Worm (Caenorhabditis elegans) whole organism, L4 larva: Measurements from ENCODE around the gene prmt-6.

Source experiments
- ZK546.5 ChIP-seq, 2 experiments: sonication (generic microtip); optimal IDR thresholded peaks; 2 replicates each; lab custom pipeline; 2017; ENCODE audit warnings: missing biosample characterization in 2 of 2, missing genetic modification characterization in 2 of 2
- egl-27 ChIP-seq: sonication (generic microtip); optimal IDR thresholded peaks from 3 replicates; lab custom pipeline; 2017; ENCODE audit warnings: missing biosample characterization, missing genetic modification reagents, missing genetic modification characterization
- nhr-11 ChIP-seq: fragments of 150-350 bp; optimal IDR thresholded peaks from 2 replicates; lab custom pipeline; 2014; ENCODE audit warnings: missing biosample characterization, missing genetic modification characterization
- nhr-77 ChIP-seq: fragments of 150-350 bp; optimal IDR thresholded peaks from 2 replicates; lab custom pipeline; 2014; ENCODE audit warnings: missing biosample characterization, missing genetic modification characterization

- TF ChIP-seq nhr-77 (no peak), egl-27 (no peak), ZK546.5 (tag; optimal IDR thresholded peaks at IDR 0.05; lab: Kevin White, UChicago) (no peak), nhr-11 (tag; lab: Kevin White, UChicago) (no peak)
Measured at ce11 chrIV:2142320-2142719, 11.6 kb downstream of the prmt-6 start.
